Fruit fly (Drosophila melanogaster) S2 (cell line): ENCODE results near the gene CG12069.

Experiments
- CG8478 ChIP-seq: fragments of >200 bp; optimal IDR thresholded peaks from 2 replicates; lab custom pipeline; 2018
- CTCF ChIP-seq, 2 experiments: fragments of >200 bp; optimal IDR thresholded peaks; 2 replicates each; lab custom pipeline; 2018

DNA sequence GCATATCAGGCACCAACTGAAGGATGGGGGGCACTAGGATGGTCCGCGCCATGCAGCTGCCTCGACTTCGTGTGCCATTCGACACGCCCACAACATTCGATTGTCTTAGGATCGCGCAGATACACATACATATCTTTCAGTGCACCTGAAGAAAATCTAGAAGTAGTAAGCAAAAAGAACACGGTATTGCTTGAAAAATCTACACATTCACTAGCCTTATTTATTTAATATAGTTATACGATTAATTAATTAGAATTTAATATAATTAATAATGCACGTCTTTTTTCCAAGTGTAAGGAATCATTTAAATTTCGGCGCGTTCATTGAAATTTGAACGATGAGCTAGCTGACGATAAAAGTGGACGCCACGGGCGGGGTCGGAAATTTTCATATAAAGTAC is 39.3 kb upstream of the CG12069 start:
- TF ChIP-seq CG8478, result no peak
- TF ChIP-seq CTCF (optimal IDR thresholded peaks at IDR 0.05; lab: Kevin White, UChicago), result no peak
